Worm (Caenorhabditis elegans): Measurements from ENCODE around the gene ZK666.12.

ce11 chrII:10533985-10534384 lies 38.0 kb downstream of the ZK666.12 start:
- TF ChIP-seq sea-1 (GFP tag; conservative IDR thresholded peaks at IDR 0.05) (no peak), hmg-4 (GFP tag; optimal IDR thresholded peaks at IDR 0.05) (no peak), ama-1 (optimal IDR thresholded peaks at IDR 0.05) (no peak), scrt-1 (GFP tag; IDR thresholded peaks at IDR 0.05) (no peak), aly-1 (tag; optimal IDR thresholded peaks at IDR 0.05) (no peak), tra-4 (tag; optimal IDR thresholded peaks at IDR 0.05) (no peak), ceh-13 (GFP tag; optimal IDR thresholded peaks at IDR 0.05) (no peak), flt-1 (GFP tag; IDR thresholded peaks at IDR 0.05) (no peak), tbx-37 (GFP tag; conservative IDR thresholded peaks at IDR 0.05) (no peak), ets-7 (tag; optimal IDR thresholded peaks at IDR 0.05) (no peak)
